Fruit fly (Drosophila melanogaster) whole organism, embryonic: ENCODE measurements around the gene wls.

Experiments
- BtbVII ChIP-seq: fragments of 200-800 bp; sonication (Bioruptor generic); optimal IDR thresholded peaks from 3 replicates; lab custom pipeline; 2017; ENCODE audit warnings: missing biosample characterization, mild to moderate bottlenecking, missing genetic modification characterization
- CG10431 ChIP-seq: fragments of 200-800 bp; sonication (Bioruptor generic); optimal IDR thresholded peaks from 3 replicates; lab custom pipeline; 2018; ENCODE audit warnings: missing biosample characterization, mild to moderate bottlenecking, missing genetic modification characterization
- CG11695 ChIP-seq: fragments of 200-800 bp; sonication (Bioruptor generic); IDR thresholded peaks from 3 replicates; pipeline ENCODE4 v1.3.6; 2022; ENCODE audit warnings: missing biosample characterization, missing genetic modification characterization
- CG12236 ChIP-seq: fragments of 200-800 bp; sonication (Bioruptor generic); optimal IDR thresholded peaks from 2 replicates; lab custom pipeline; 2016; ENCODE audit warnings: missing biosample characterization, missing genetic modification characterization
- CG1233 ChIP-seq: fragments of 200-800 bp; sonication (Bioruptor generic); optimal IDR thresholded peaks from 4 replicates; lab custom pipeline; 2018; ENCODE audit warnings: missing biosample characterization, mild to moderate bottlenecking, missing genetic modification characterization
- CG12391 ChIP-seq: fragments of 200-800 bp; sonication (Bioruptor generic); optimal IDR thresholded peaks from 3 replicates; lab custom pipeline; 2018; ENCODE audit warnings: missing biosample characterization, mild to moderate bottlenecking, missing genetic modification characterization, moderate library complexity
- CG13894 ChIP-seq: fragments of 200-800 bp; sonication (Bioruptor generic); optimal IDR thresholded peaks from 3 replicates; lab custom pipeline; 2018; ENCODE audit warnings: missing biosample characterization, mild to moderate bottlenecking, missing genetic modification characterization, moderate library complexity
- CG14050 ChIP-seq: fragments of 200-800 bp; sonication (Bioruptor generic); IDR thresholded peaks from 3 replicates; pipeline ENCODE4 v1.3.6; 2022; ENCODE audit warnings: missing biosample characterization, missing genetic modification characterization
- CG14710 ChIP-seq: fragments of 200-800 bp; sonication (Bioruptor generic); optimal IDR thresholded peaks from 3 replicates; lab custom pipeline; 2019; ENCODE audit warnings: missing biosample characterization, mild to moderate bottlenecking, missing genetic modification characterization, moderate library complexity
- CG17186 ChIP-seq: fragments of 200-800 bp; sonication (Bioruptor generic); optimal IDR thresholded peaks from 3 replicates; lab custom pipeline; 2017; ENCODE audit warnings: missing biosample characterization, missing genetic modification reagents, missing genetic modification characterization
- CG17612 ChIP-seq: fragments of 200-800 bp; sonication (Bioruptor generic); IDR thresholded peaks from 2 replicates; pipeline ENCODE4 v1.3.6; 2022; ENCODE audit warnings: missing biosample characterization, missing genetic modification characterization
- CG1792 ChIP-seq: fragments of 200-800 bp; sonication (Bioruptor generic); optimal IDR thresholded peaks from 2 replicates; lab custom pipeline; 2016; ENCODE audit warnings: missing biosample characterization, missing genetic modification characterization
- CG18619 ChIP-seq: fragments of 200-800 bp; sonication (Bioruptor generic); optimal IDR thresholded peaks from 3 replicates; lab custom pipeline; 2017; ENCODE audit warnings: missing biosample characterization, mild to moderate bottlenecking, missing genetic modification characterization
- CG31388 ChIP-seq: fragments of 200-800 bp; sonication (Bioruptor generic); optimal IDR thresholded peaks from 2 replicates; lab custom pipeline; 2016; ENCODE audit warnings: missing biosample characterization, missing genetic modification characterization
- CG3163 ChIP-seq: fragments of 200-800 bp; sonication (Bioruptor generic); optimal IDR thresholded peaks from 3 replicates; lab custom pipeline; 2016; ENCODE audit warnings: missing biosample characterization, missing genetic modification characterization
- CG34376 ChIP-seq: fragments of 200-800 bp; sonication (Bioruptor generic); optimal IDR thresholded peaks from 2 replicates; lab custom pipeline; 2018; ENCODE audit warnings: missing biosample characterization, mild to moderate bottlenecking, missing genetic modification characterization
- CG42726 ChIP-seq: fragments of 200-800 bp; sonication (Bioruptor generic); IDR thresholded peaks from 2 replicates; pipeline ENCODE4 v1.3.6; 2022; ENCODE audit warnings: missing biosample characterization, missing genetic modification characterization; ENCODE audit not compliant: partially characterized antibody
- CG4707 ChIP-seq: fragments of 200-800 bp; sonication (Bioruptor generic); optimal IDR thresholded peaks from 2 replicates; lab custom pipeline; 2018; ENCODE audit warnings: missing biosample characterization, mild to moderate bottlenecking, missing genetic modification characterization, moderate library complexity
- CG6254 ChIP-seq: fragments of 200-800 bp; sonication (Bioruptor generic); optimal IDR thresholded peaks from 3 replicates; lab custom pipeline; 2017; ENCODE audit warnings: mild to moderate bottlenecking, missing biosample characterization, missing genetic modification reagents, missing genetic modification characterization
- CG7987 ChIP-seq: fragments of 200-800 bp; sonication (Bioruptor generic); optimal IDR thresholded peaks from 2 replicates; lab custom pipeline; 2018; ENCODE audit warnings: missing biosample characterization, mild to moderate bottlenecking, missing genetic modification characterization, moderate library complexity
- CG8359 ChIP-seq: fragments of 200-800 bp; sonication (Bioruptor generic); optimal IDR thresholded peaks from 2 replicates; lab custom pipeline; 2017; ENCODE audit warnings: missing biosample characterization, mild to moderate bottlenecking, missing genetic modification characterization, borderline replicate concordance
- CG9215 ChIP-seq: fragments of 200-800 bp; sonication (Bioruptor generic); IDR thresholded peaks from 2 replicates; pipeline ENCODE4 v1.3.6; 2022; ENCODE audit warnings: missing biosample characterization, missing genetic modification characterization
- CTCF ChIP-seq: fragments of 200-800 bp; sonication (Bioruptor generic); optimal IDR thresholded peaks from 2 replicates; lab custom pipeline; 2017; ENCODE audit warnings: missing biosample characterization, mild to moderate bottlenecking, missing genetic modification characterization, moderate library complexity
- Fer3 ChIP-seq: fragments of 200-800 bp; sonication (Bioruptor generic); optimal IDR thresholded peaks from 2 replicates; lab custom pipeline; 2018; ENCODE audit warnings: missing biosample characterization, mild to moderate bottlenecking, missing genetic modification characterization, moderate library complexity
- Gsc ChIP-seq: fragments of 200-800 bp; sonication (Bioruptor generic); IDR thresholded peaks from 2 replicates; pipeline ENCODE4 v1.3.6; 2022; ENCODE audit warnings: missing biosample characterization, missing genetic modification characterization
- HLH4C ChIP-seq: fragments of 200-800 bp; sonication (Bioruptor generic); IDR thresholded peaks from 3 replicates; pipeline ENCODE4 v1.3.6; 2022; ENCODE audit warnings: missing biosample characterization, missing genetic modification characterization; ENCODE audit not compliant: partially characterized antibody
- Hsf ChIP-seq: fragments of 200-800 bp; sonication (Bioruptor generic); optimal IDR thresholded peaks from 3 replicates; lab custom pipeline; 2016; ENCODE audit warnings: missing biosample characterization, missing genetic modification characterization
- Lim3 ChIP-seq: fragments of 200-800 bp; sonication (Bioruptor generic); IDR thresholded peaks from 2 replicates; pipeline ENCODE4 v1.3.6; 2022; ENCODE audit warnings: missing biosample characterization, missing genetic modification characterization
- Meics ChIP-seq: fragments of 200-800 bp; sonication (Bioruptor generic); optimal IDR thresholded peaks from 2 replicates; lab custom pipeline; 2017; ENCODE audit warnings: missing biosample characterization, mild to moderate bottlenecking, missing genetic modification characterization
- Neu2 ChIP-seq: fragments of 200-800 bp; sonication (Bioruptor generic); optimal IDR thresholded peaks from 3 replicates; lab custom pipeline; 2016; ENCODE audit warnings: missing biosample characterization, missing genetic modification characterization, borderline replicate concordance
- Sox102F ChIP-seq: fragments of 200-800 bp; sonication (Bioruptor generic); optimal IDR thresholded peaks from 2 replicates; lab custom pipeline; 2018; ENCODE audit warnings: missing biosample characterization, mild to moderate bottlenecking, missing genetic modification characterization, moderate library complexity
- az2 ChIP-seq: fragments of 200-800 bp; sonication (Bioruptor generic); optimal IDR thresholded peaks from 3 replicates; lab custom pipeline; 2016; ENCODE audit warnings: missing biosample characterization, missing genetic modification characterization
- croc ChIP-seq: fragments of 200-800 bp; sonication (Bioruptor generic); conservative IDR thresholded peaks from 3 replicates; pipeline ENCODE4 v1.3.6; 2022; ENCODE audit warnings: missing biosample characterization, missing genetic modification characterization
- dimm ChIP-seq: fragments of 200-800 bp; sonication (Bioruptor generic); IDR thresholded peaks from 2 replicates; pipeline ENCODE4 v1.3.6; 2022; ENCODE audit warnings: missing biosample characterization, missing genetic modification characterization
- en ChIP-seq: fragments of 200-800 bp; sonication (Bioruptor generic); optimal IDR thresholded peaks from 2 replicates; lab custom pipeline; 2016; ENCODE audit warnings: missing biosample characterization, missing genetic modification characterization
- gem ChIP-seq: fragments of 200-800 bp; sonication (Bioruptor generic); optimal IDR thresholded peaks from 2 replicates; lab custom pipeline; 2019; ENCODE audit warnings: missing biosample characterization, mild to moderate bottlenecking, missing genetic modification characterization, moderate library complexity
- h ChIP-seq: fragments of >200 bp; optimal IDR thresholded peaks from 2 replicates; lab custom pipeline; 2017
- lmd ChIP-seq: fragments of 200-800 bp; sonication (Bioruptor generic); IDR thresholded peaks from 2 replicates; pipeline ENCODE4 v1.3.6; 2022; ENCODE audit warnings: missing biosample characterization, missing genetic modification characterization
- luna ChIP-seq: fragments of 200-800 bp; sonication (Bioruptor generic); optimal IDR thresholded peaks from 2 replicates; lab custom pipeline; 2016; ENCODE audit warnings: missing biosample characterization, missing genetic modification characterization
- p53 ChIP-seq: fragments of 200-800 bp; sonication (Bioruptor generic); optimal IDR thresholded peaks from 2 replicates; lab custom pipeline; 2016; ENCODE audit warnings: missing biosample characterization, missing genetic modification characterization
- ranshi ChIP-seq: fragments of 200-800 bp; sonication (Bioruptor generic); IDR thresholded peaks from 2 replicates; pipeline ENCODE4 v1.3.6; 2022; ENCODE audit warnings: missing biosample characterization, missing genetic modification characterization
- shn ChIP-seq: fragments of 200-800 bp; sonication (Bioruptor generic); optimal IDR thresholded peaks from 3 replicates; lab custom pipeline; 2016; ENCODE audit warnings: missing biosample characterization, missing genetic modification characterization
- sim ChIP-seq: fragments of 200-800 bp; sonication (Bioruptor generic); IDR thresholded peaks from 2 replicates; pipeline ENCODE4 v1.3.6; 2022; ENCODE audit warnings: missing biosample characterization, missing genetic modification characterization
- sr ChIP-seq: fragments of 200-800 bp; sonication (Bioruptor generic); IDR thresholded peaks from 3 replicates; pipeline ENCODE4 v1.3.6; 2022; ENCODE audit warnings: missing biosample characterization, missing genetic modification characterization
- stwl ChIP-seq: fragments of 200-800 bp; sonication (Bioruptor generic); optimal IDR thresholded peaks from 3 replicates; lab custom pipeline; 2018; ENCODE audit warnings: missing biosample characterization, mild to moderate bottlenecking, missing genetic modification characterization, moderate library complexity
- tll ChIP-seq, 2 experiments: fragments of 200-800 bp in 1 of 2; fragments of >200 bp in 1 of 2; sonication (Bioruptor generic) in 1 of 2; optimal IDR thresholded peaks; 2 replicates each; lab custom pipeline; 2017 to 2019; ENCODE audit warnings: missing biosample characterization in 2 of 2, missing genetic modification characterization in 2 of 2, mild to moderate bottlenecking in 1 of 2, moderate library complexity in 1 of 2
- tup ChIP-seq: fragments of 200-800 bp; sonication (Bioruptor generic); optimal IDR thresholded peaks from 2 replicates; lab custom pipeline; 2016; ENCODE audit warnings: missing biosample characterization, mild to moderate bottlenecking, missing genetic modification characterization, moderate library complexity
- unc-4 ChIP-seq: fragments of 200-800 bp; sonication (Bioruptor generic); IDR thresholded peaks from 2 replicates; pipeline ENCODE4 v1.3.6; 2022; ENCODE audit warnings: missing biosample characterization, missing genetic modification characterization; ENCODE audit not compliant: partially characterized antibody

Gene wls

dm6 chr3L:11215244-11216121, 46.1 kb upstream of the wls start (continued):
- TF ChIP-seq shn (GFP tag; lab: Kevin White, UChicago) = peak; percentile 79
- TF ChIP-seq tup (GFP tag; lab: Kevin White, UChicago) = peak; percentile 82
- TF ChIP-seq CG11695 (GFP tag; lab: Robert Waterston, UW) = peak; percentile 97
- peak; percentile 94 for TF ChIP-seq ranshi (GFP tag; lab: Robert Waterston, UW)
- TF ChIP-seq az2 (GFP tag; lab: Kevin White, UChicago) = peak; percentile 88
- TF ChIP-seq en (GFP tag; lab: Kevin White, UChicago) = peak; percentile 82
- peak; percentile 85 for TF ChIP-seq CG18619 (GFP tag; lab: Kevin White, UChicago)
- TF ChIP-seq luna (GFP tag; lab: Kevin White, UChicago) = peak; percentile 36
- TF ChIP-seq CG14710 (tag; lab: Kevin White, UChicago) = peak; percentile 70
- peak; percentile 56 for TF ChIP-seq CG10431 (GFP tag; lab: Kevin White, UChicago)
- TF ChIP-seq stwl (tag; lab: Kevin White, UChicago) = peak; percentile 27
- TF ChIP-seq sim (GFP tag; lab: Robert Waterston, UW) = peak; percentile 85
- TF ChIP-seq HLH4C (GFP tag; lab: Robert Waterston, UW) = no peak
- TF ChIP-seq CG31388 (GFP tag; lab: Kevin White, UChicago) = peak; percentile 60
- TF ChIP-seq CG12236 (GFP tag; lab: Kevin White, UChicago) = peak; percentile 57
- TF ChIP-seq unc-4 (GFP tag; lab: Robert Waterston, UW) = no peak
- TF ChIP-seq CTCF = peak; percentile 39
- TF ChIP-seq gem = peak; percentile 92
- peak; percentile 85 for TF ChIP-seq CG9215 (GFP tag; lab: Robert Waterston, UW)
- TF ChIP-seq CG1233 (GFP tag; lab: Kevin White, UChicago) = peak; percentile 79
- peak; percentile 48 for TF ChIP-seq CG8359 (GFP tag; lab: Kevin White, UChicago)
- TF ChIP-seq h (lab: Kevin White, UChicago) = no peak
- 0 out of 2 replicates have a peak, but pooled peaks have one; percentile 8 for TF ChIP-seq dimm (GFP tag; lab: Robert Waterston, UW)
- TF ChIP-seq CG17186 (GFP tag; lab: Kevin White, UChicago) = peak; percentile 40
- 0 out of 2 replicates have a peak, but pooled peaks have one; percentile 34 for TF ChIP-seq Lim3 (GFP tag; lab: Robert Waterston, UW)
- TF ChIP-seq CG6254 (GFP tag; lab: Kevin White, UChicago) = peak; percentile 81
- peak; percentile 57; the same call in 2 of the 3 replicates for TF ChIP-seq croc (GFP tag; lab: Robert Waterston, UW)
- peak; percentile 90 for TF ChIP-seq Fer3 (tag; lab: Kevin White, UChicago)
- peak; percentile 91 for TF ChIP-seq Hsf
- peak; percentile 78 for TF ChIP-seq p53 (GFP tag; lab: Kevin White, UChicago)
- peak; percentile 74 for TF ChIP-seq CG34376
- TF ChIP-seq Sox102F = peak; percentile 88
- TF ChIP-seq CG12391 (tag; lab: Kevin White, UChicago) = peak; percentile 87
- peak; percentile 93 for TF ChIP-seq lmd (GFP tag; lab: Robert Waterston, UW)
- no peak for TF ChIP-seq Gsc
- TF ChIP-seq CG3163 (GFP tag; lab: Kevin White, UChicago) = peak; percentile 53
- TF ChIP-seq CG7987 (GFP tag; lab: Kevin White, UChicago) = peak; percentile 75
- peak; percentile 91 for TF ChIP-seq Meics
- TF ChIP-seq Neu2 (GFP tag; lab: Kevin White, UChicago) = peak; percentile 47
- peak; percentile 88 for TF ChIP-seq sr
- peak; percentile 76 for TF ChIP-seq CG13894 (tag; lab: Kevin White, UChicago)
- peak; percentile 90 for TF ChIP-seq BtbVII (GFP tag; lab: Kevin White, UChicago)
- peak; percentile 83 for TF ChIP-seq CG14050
- TF ChIP-seq CG42726 (GFP tag; lab: Robert Waterston, UW) = 0 out of 2 replicates have a peak, but pooled peaks have one; percentile 4
- peak in 1 of 2 experiments; percentile 66 for TF ChIP-seq tll (GFP tag; optimal IDR thresholded peaks at IDR 0.05; lab: Kevin White, UChicago)
- TF ChIP-seq CG1792 = peak; percentile 85
- peak; percentile 71 for TF ChIP-seq CG4707 (GFP tag; lab: Kevin White, UChicago)
- TF ChIP-seq CG17612 (GFP tag; lab: Robert Waterston, UW) = peak; percentile 86
